Worm (Caenorhabditis elegans): ENCODE data around the gene alh-6.

Gene alh-6

DNA sequence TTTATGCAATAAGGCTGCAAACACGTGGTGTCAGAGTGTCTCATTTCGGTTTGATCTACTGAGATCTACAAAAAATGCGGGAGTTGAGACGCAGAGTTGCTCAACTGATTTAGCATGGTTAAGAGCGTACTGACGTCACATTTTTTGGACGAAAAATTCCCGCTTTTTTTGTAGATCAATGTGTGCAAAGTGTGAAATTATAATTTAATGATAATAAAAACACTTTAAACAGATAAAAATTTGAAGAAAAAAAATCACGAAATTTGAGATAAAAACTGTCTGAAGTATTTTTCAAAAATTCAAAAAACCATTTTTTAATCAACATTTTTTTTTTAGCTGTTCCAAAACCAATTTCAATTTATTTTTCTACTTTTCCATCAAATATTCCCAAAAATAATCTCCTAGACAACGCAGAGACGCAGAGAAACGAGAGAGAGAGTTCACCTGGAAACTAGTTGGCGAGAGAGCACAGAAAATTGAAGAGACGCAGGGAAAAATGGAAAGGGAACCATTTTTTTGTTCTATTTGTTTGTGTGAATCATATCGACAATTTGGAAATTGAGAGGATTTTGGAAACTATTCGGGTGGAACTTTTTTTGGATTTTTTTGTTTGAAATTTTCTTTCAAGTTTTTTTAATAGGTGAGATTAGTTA lies 12.8 kb downstream of the alh-6 start:
- TF ChIP-seq unc-62 (GFP tag; optimal IDR thresholded peaks at IDR 0.05 in 1 of 2) (peak in 1 of 2 experiments; percentile 91), unc-62 (tag; optimal IDR thresholded peaks at IDR 0.05) (no peak), madf-9 (GFP tag; conservative IDR thresholded peaks at IDR 0.05) (no peak), F10B5.3 (tag; optimal IDR thresholded peaks at IDR 0.05) (no peak), Y5F2A.4 (GFP tag; optimal IDR thresholded peaks at IDR 0.05) (no peak), zag-1 (tag; optimal IDR thresholded peaks at IDR 0.05) (no peak), zip-11 (GFP tag; IDR thresholded peaks at IDR 0.05) (no peak), gei-8 (GFP tag; optimal IDR thresholded peaks at IDR 0.05) (no peak), php-3 (GFP tag; IDR thresholded peaks at IDR 0.05) (no peak), T26A8.4 (GFP tag; IDR thresholded peaks at IDR 0.05) (no peak)

- TF ChIP-seq aha-1 (tag) (peak; percentile 41), jun-1 (tag; optimal IDR thresholded peaks at IDR 0.05) (no peak)
These were observed 14.2 kb downstream of the alh-6 start, which contains the start of gene Y57G7A.2 for ce11 chrII:1295776-1296175. Y57G7A.2 (plus strand) TSS chrII:1296076.

- no peak for TF ChIP-seq nhr-11 (tag; optimal IDR thresholded peaks at IDR 0.05)
- no peak for TF ChIP-seq unc-39 (tag; optimal IDR thresholded peaks at IDR 0.05)
- no peak for TF ChIP-seq skn-1 (tag; optimal IDR thresholded peaks at IDR 0.05)
- no peak for TF ChIP-seq dmd-8 (GFP tag; IDR thresholded peaks at IDR 0.05)
- no peak for TF ChIP-seq ces-1 (GFP tag; optimal IDR thresholded peaks at IDR 0.05)
- TF ChIP-seq mdt-29 (GFP tag; IDR thresholded peaks at IDR 0.05): no peak
- no peak for TF ChIP-seq ceh-32 (tag; optimal IDR thresholded peaks at IDR 0.05; ENCODE audit: poor library complexity)
- TF ChIP-seq zfp-2 (tag; optimal IDR thresholded peaks at IDR 0.05): no peak
- no peak for TF ChIP-seq T20F7.1 (GFP tag; optimal IDR thresholded peaks at IDR 0.05)
- no peak for TF ChIP-seq hlh-11 (tag; optimal IDR thresholded peaks at IDR 0.05)
These were observed 16.8 kb downstream of the alh-6 start, which contains the start of gene srz-64 for ce11 chrII:1293157-1293556. srz-64 (minus strand) TSS chrII:1293257.

- TF ChIP-seq unc-39 (tag; optimal IDR thresholded peaks at IDR 0.05) (no peak), dve-1 (tag; optimal IDR thresholded peaks at IDR 0.05; ENCODE audit: insufficient read depth) (no peak), nhr-237 (tag; optimal IDR thresholded peaks at IDR 0.05) (no peak), ztf-7 (tag; optimal IDR thresholded peaks at IDR 0.05) (no peak), nhr-48 (tag; optimal IDR thresholded peaks at IDR 0.05) (no peak), pqm-1 (tag; optimal IDR thresholded peaks at IDR 0.05) (no peak), aly-2 (tag; optimal IDR thresholded peaks at IDR 0.05) (no peak), ces-1 (GFP tag; optimal IDR thresholded peaks at IDR 0.05) (no peak), hlh-11 (tag; optimal IDR thresholded peaks at IDR 0.05) (no peak), ama-1 (optimal IDR thresholded peaks at IDR 0.05) (no peak), set-16 (GFP tag; IDR thresholded peaks at IDR 0.05) (no peak), lin-15B (tag; optimal IDR thresholded peaks at IDR 0.05) (no peak), unc-62 (GFP tag; optimal IDR thresholded peaks at IDR 0.05 in 1 of 2) (no peak), unc-62 (tag; optimal IDR thresholded peaks at IDR 0.05) (no peak), jun-1 (tag; optimal IDR thresholded peaks at IDR 0.05) (no peak), lim-7 (GFP tag; IDR thresholded peaks at IDR 0.05) (no peak), daf-8 (GFP tag; IDR thresholded peaks at IDR 0.05) (no peak), rbr-2 (tag; optimal IDR thresholded peaks at IDR 0.05) (no peak), lir-3 (tag; optimal IDR thresholded peaks at IDR 0.05) (no peak), F10B5.3 (tag; optimal IDR thresholded peaks at IDR 0.05) (no peak)
These were observed 24.4 kb downstream of the alh-6 start, which contains the start of the genes Y57G7A.6 and Y57G7A.3 for ce11 chrII:1285514-1285913. Y57G7A.6 (minus strand) TSS chrII:1285614. Y57G7A.3 (plus strand) TSS chrII:1285782.

ce11 chrII:1284985-1285384 lies 24.9 kb downstream of the alh-6 start:
- no peak for TF ChIP-seq nhr-10 (tag; optimal IDR thresholded peaks at IDR 0.05)
- peak; percentile 18; the same call in 1 of the 2 replicates for TF ChIP-seq set-16 (GFP tag; IDR thresholded peaks at IDR 0.05)
